Fruit fly (Drosophila melanogaster) S2 (cell line): Measurements from ENCODE around the gene CG13038.

Experiments
- CG8478 ChIP-seq: fragments of >200 bp; optimal IDR thresholded peaks from 2 replicates; lab custom pipeline; 2018
- CTCF ChIP-seq, 2 experiments: fragments of >200 bp; optimal IDR thresholded peaks; 2 replicates each; lab custom pipeline; 2018

The CG13038 gene

DNA sequence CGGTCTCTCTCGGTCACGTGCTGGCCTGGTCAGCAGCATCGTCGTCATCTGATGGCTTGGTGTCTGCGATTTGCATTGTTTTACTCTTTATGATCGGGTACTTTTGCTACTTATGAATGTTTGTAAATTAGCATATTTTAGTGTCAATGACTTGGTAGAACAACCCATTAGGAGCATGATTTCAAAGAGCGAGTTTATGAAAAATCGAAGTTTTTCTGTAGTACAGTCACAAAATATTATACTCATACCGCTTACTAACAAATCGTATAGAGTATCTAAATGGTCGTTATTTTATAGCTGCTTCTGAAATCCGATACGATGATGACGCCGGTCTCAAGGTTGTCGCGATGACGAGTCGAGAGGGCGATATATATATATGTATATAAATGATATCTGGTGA is 41.4 kb downstream of the CG13038 start:
- TF ChIP-seq CG8478 (lab: Kevin White, UChicago) (no peak), CTCF (optimal IDR thresholded peaks at IDR 0.05; lab: Kevin White, UChicago) (no peak)

DNA sequence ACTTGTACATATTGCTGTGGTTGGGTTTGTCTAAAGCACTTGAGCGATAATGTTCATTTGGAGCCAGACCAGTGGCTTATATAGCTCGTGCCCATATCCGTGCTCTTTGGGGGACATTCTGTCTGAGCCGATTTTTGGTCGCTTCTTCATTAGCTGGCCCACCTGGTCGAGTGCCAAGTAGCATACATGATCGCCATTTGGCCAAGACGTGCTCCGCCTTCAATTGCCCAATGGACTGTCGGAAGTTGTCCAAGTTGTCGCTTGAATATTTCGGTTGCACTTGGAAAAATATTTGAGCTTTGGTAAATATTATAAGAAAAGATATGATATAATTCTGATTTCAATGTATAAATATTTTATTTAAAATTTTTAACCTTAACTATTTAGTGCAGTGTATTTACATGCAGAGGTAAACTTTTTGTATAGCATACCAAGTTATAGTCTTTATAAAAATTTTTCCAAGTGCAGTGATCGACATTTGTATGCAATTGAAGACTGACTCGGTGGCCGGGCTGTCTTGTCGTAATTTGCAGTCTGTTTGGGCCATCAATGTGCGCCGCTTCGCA is 42.3 kb downstream of the CG13038 start, which contains the start of gene CG13047:
Gene CG13047 (minus strand): TSS at position 51 of the 566 bp plus-strand sequence.
- TF ChIP-seq CG8478 (lab: Kevin White, UChicago) (no peak), CTCF (optimal IDR thresholded peaks at IDR 0.05; lab: Kevin White, UChicago) (no peak)

DNA sequence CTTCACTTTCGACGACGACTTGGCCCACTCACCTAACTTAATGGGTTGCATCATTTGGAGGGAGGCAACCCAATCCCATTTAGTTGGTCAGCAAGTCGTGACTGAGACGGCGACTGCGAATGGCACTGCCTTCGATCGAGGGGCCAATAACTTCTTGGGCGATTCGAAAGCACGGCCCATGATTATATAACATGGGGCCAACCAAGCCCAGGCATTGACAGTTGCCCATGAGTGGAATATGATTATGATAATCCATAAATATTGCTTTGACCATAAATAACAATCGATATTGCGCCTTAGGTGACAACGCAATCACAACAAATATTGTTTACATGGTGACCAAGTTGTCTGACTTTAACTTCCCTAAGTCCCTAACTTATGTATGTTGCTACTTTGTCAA is 43.9 kb downstream of the CG13038 start, which contains the start of gene CG13048:
Gene CG13048 (minus strand): TSS at position 101 of the 400 bp plus-strand sequence.
- TF ChIP-seq CTCF (optimal IDR thresholded peaks at IDR 0.05; lab: Kevin White, UChicago) (no peak), CG8478 (lab: Kevin White, UChicago) (no peak)

DNA sequence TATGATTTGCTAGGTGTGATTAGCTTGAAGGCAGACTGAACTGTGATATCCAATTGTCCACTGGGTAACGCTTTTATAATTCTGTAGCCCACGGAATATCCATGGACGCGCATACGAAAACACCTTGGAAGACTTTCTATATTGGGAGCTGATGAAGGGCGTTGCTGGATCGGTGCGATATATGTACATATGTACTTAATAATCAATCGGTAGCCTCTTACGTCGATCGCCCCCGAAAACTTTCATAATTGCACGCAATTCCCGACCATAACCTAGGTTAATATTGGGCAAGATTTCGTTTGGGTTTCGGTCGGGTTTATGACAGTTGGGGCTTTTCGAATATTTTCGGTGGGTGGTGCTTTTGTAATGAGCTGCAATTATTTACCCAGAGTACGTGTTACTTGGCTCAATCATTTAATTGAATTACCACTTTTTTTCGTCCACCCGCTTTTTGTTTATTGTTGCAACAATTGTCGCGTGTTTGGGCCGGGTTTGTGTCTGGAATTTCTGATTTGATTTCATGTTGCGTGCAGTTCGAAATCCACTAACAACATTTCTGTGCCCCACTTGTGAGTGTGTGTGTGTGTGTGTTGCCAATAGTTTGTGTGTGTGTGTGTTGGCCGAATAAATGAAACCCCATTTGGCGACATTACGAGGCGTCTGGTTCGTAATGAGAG is 45.7 kb downstream of the CG13038 start, which contains the start of gene CG13049:
Gene CG13049 (minus strand): TSS at position 51 of the 677 bp plus-strand sequence.
- TF ChIP-seq CTCF (optimal IDR thresholded peaks at IDR 0.05; lab: Kevin White, UChicago) (no peak), CG8478 (lab: Kevin White, UChicago) (no peak)

DNA sequence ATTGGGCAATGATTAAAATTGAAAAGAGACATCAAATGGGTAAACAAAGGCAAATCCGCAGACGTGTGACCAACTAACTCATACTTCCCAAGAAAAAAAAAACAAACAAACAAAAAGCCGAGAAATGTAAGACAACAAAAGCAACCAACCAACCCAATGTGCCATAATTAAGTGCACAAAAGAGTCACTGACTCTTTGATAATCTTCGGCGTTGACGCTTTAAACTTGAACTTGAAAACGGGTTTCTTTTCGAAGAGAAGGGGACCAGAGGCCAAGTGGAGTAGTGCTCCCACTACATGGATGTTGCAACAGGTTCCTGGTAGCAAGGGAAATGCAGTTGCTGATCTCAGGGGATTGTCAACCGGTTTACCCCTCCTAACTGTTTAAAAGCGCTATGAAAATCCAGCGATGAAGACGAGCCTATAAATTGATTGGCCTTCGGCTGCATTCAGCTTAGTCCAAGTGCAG is 47.7 kb downstream of the CG13038 start, which contains the start of gene CG13064:
Gene CG13064 (plus strand): TSS at position 418 of the 468 bp plus-strand sequence.
- TF ChIP-seq CG8478 (lab: Kevin White, UChicago) (no peak), CTCF (optimal IDR thresholded peaks at IDR 0.05; lab: Kevin White, UChicago) (no peak)

DNA sequence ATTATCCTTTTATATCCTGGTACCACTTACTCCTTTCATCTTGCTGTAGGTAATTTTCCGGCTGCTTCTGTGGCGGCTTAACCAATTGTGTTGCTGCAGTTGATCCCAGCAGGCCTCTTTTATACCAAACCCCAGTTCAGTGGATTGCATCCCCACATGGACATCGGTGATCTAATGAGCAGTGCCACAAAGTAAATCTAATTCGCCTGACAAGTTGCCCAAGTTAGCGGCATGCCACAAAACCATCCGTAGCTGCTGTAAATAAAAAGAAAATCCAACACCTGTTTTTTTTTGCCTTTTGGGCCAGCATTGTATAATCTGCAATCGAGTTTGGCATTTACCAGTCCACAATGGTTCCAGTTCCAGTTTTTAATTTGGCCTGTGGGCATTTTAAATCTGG is 48.5 kb downstream of the CG13038 start, which contains the start of gene CG13050:
Gene CG13050 (minus strand): TSS at position 101 of the 400 bp plus-strand sequence.
- no peak for TF ChIP-seq CTCF (optimal IDR thresholded peaks at IDR 0.05; lab: Kevin White, UChicago)
